Worm (Caenorhabditis elegans) whole organism, L4 larva: ENCODE measurements around the gene amt-4.

ENCODE experiments used
- F10B5.3 ChIP-seq: sonication (generic microtip); optimal IDR thresholded peaks from 2 replicates; lab custom pipeline; 2016; ENCODE audit warnings: mild to moderate bottlenecking, missing genetic modification characterization, missing compliant biosample characterization
- F37D6.2 ChIP-seq: sonication (generic microtip); optimal IDR thresholded peaks from 2 replicates; lab custom pipeline; 2016; ENCODE audit warnings: mild to moderate bottlenecking, missing genetic modification characterization, missing compliant biosample characterization
- T26A8.4 ChIP-seq: fragments of 200-800 bp; sonication (Bioruptor generic); IDR thresholded peaks from 2 replicates; pipeline ENCODE4 v1.3.6; 2022; ENCODE audit warnings: missing genetic modification characterization, missing compliant biosample characterization
- Y48G9A.11 ChIP-seq: fragments of 200-800 bp; sonication (Bioruptor generic); IDR thresholded peaks from 2 replicates; pipeline ENCODE4 v1.3.6; 2022; ENCODE audit warnings: missing genetic modification reagents, missing genetic modification characterization, missing compliant biosample characterization
- Y5F2A.4 ChIP-seq: fragments of 200-800 bp; sonication (Bioruptor generic); optimal IDR thresholded peaks from 2 replicates; lab custom pipeline; 2018; ENCODE audit warnings: mild to moderate bottlenecking, missing genetic modification characterization, missing compliant biosample characterization
- ZK337.2 ChIP-seq: fragments of 200-800 bp; sonication (Bioruptor generic); IDR thresholded peaks from 2 replicates; pipeline ENCODE4 v1.3.6; 2022; ENCODE audit warnings: missing genetic modification reagents, missing genetic modification characterization, missing compliant biosample characterization
- ZK546.5 ChIP-seq, 2 experiments: sonication (generic microtip); optimal IDR thresholded peaks; 2 replicates each; lab custom pipeline; 2017; ENCODE audit warnings: missing biosample characterization in 2 of 2, missing genetic modification characterization in 2 of 2
- aha-1 ChIP-seq: fragments of 150-350 bp; peaks from one replicate; lab custom pipeline; 2014; ENCODE audit warnings: missing biosample characterization, missing genetic modification characterization
- arid-1 ChIP-seq: fragments of 200-800 bp; sonication (Bioruptor generic); conservative IDR thresholded peaks from 2 replicates; pipeline ENCODE4 v1.3.6; 2022; ENCODE audit warnings: missing genetic modification reagents, missing genetic modification characterization, missing compliant biosample characterization
- ceh-20 ChIP-seq: fragments of 200-800 bp; sonication (Bioruptor generic); IDR thresholded peaks from 2 replicates; pipeline ENCODE4 v1.3.6; 2022; ENCODE audit warnings: missing genetic modification reagents, missing genetic modification characterization, missing compliant biosample characterization
- ctbp-1 ChIP-seq: fragments of 200-800 bp; sonication (Bioruptor generic); IDR thresholded peaks from 2 replicates; pipeline ENCODE4 v1.3.6; 2022; ENCODE audit warnings: missing genetic modification reagents, missing genetic modification characterization, missing compliant biosample characterization
- daf-16 ChIP-seq, 3 experiments: sonication (generic microtip); optimal IDR thresholded peaks; 2 replicates each; lab custom pipeline; 2016 to 2017; ENCODE audit warnings: missing genetic modification characterization in 3 of 3, missing genetic modification reagents in 3 of 3, mild to moderate bottlenecking in 2 of 3, missing compliant biosample characterization in 2 of 3, missing biosample characterization in 1 of 3, moderate library complexity in 1 of 3
- dmd-6 ChIP-seq: fragments of 200-800 bp; sonication (Bioruptor generic); IDR thresholded peaks from 2 replicates; pipeline ENCODE4 v1.3.6; 2022; ENCODE audit warnings: missing genetic modification reagents, missing genetic modification characterization, missing compliant biosample characterization
- dmd-9 ChIP-seq: fragments of 200-800 bp; sonication (Bioruptor generic); IDR thresholded peaks from 2 replicates; pipeline ENCODE4 v1.3.6; 2022; ENCODE audit warnings: missing genetic modification reagents, missing genetic modification characterization, missing compliant biosample characterization
- dpl-1 ChIP-seq: fragments of 150-350 bp; optimal IDR thresholded peaks from 2 replicates; lab custom pipeline; 2014; ENCODE audit warnings: missing biosample characterization, missing genetic modification reagents, missing genetic modification characterization
- duxl-1 ChIP-seq: sonication (generic microtip); optimal IDR thresholded peaks from 2 replicates; lab custom pipeline; 2016; ENCODE audit warnings: mild to moderate bottlenecking, missing genetic modification characterization, moderate library complexity, missing compliant biosample characterization; ENCODE audit not compliant: poor library complexity
- dve-1 ChIP-seq: sonication (generic microtip); optimal IDR thresholded peaks from 2 replicates; lab custom pipeline; 2017; ENCODE audit warnings: antibody characterized with exemption, mild to moderate bottlenecking, missing genetic modification characterization, missing compliant biosample characterization; ENCODE audit not compliant: insufficient read depth
- egl-27 ChIP-seq: sonication (generic microtip); optimal IDR thresholded peaks from 3 replicates; lab custom pipeline; 2017; ENCODE audit warnings: missing biosample characterization, missing genetic modification reagents, missing genetic modification characterization
- egl-43 ChIP-seq: fragments of 200-800 bp; sonication (Bioruptor generic); IDR thresholded peaks from 2 replicates; pipeline ENCODE4 v1.3.6; 2022; ENCODE audit warnings: missing genetic modification reagents, missing genetic modification characterization, missing compliant biosample characterization
- gei-8 ChIP-seq: fragments of 200-800 bp; sonication (Bioruptor generic); optimal IDR thresholded peaks from 2 replicates; lab custom pipeline; 2018; ENCODE audit warnings: mild to moderate bottlenecking, missing genetic modification characterization, missing compliant biosample characterization
- hif-1 ChIP-seq, 2 experiments: sonication (generic microtip); optimal IDR thresholded peaks; 2 replicates each; lab custom pipeline; 2016 to 2017; ENCODE audit warnings: missing compliant biosample characterization in 2 of 2, missing genetic modification characterization in 2 of 2, missing genetic modification reagents in 2 of 2, missing genotype in 2 of 2, mild to moderate bottlenecking in 1 of 2
- hlh-30 ChIP-seq: sonication (generic microtip); optimal IDR thresholded peaks from 2 replicates; lab custom pipeline; 2017; ENCODE audit warnings: antibody characterized with exemption, mild to moderate bottlenecking, missing genetic modification characterization, missing compliant biosample characterization; ENCODE audit not compliant: insufficient read depth
- hmg-1.1 ChIP-seq: fragments of 200-800 bp; sonication (Bioruptor generic); IDR thresholded peaks from 2 replicates; pipeline ENCODE4 v1.3.6; 2022; ENCODE audit warnings: missing genetic modification reagents, missing genetic modification characterization, missing compliant biosample characterization
- lim-7 ChIP-seq: fragments of 200-800 bp; sonication (Bioruptor generic); IDR thresholded peaks from 2 replicates; pipeline ENCODE4 v1.3.6; 2022; ENCODE audit warnings: missing genetic modification characterization, missing compliant biosample characterization
- lin-13 ChIP-seq: fragments of 150-350 bp; optimal IDR thresholded peaks from 2 replicates; lab custom pipeline; 2014; ENCODE audit warnings: missing biosample characterization, missing genetic modification reagents, missing genetic modification characterization
- lin-38 ChIP-seq: fragments of 200-800 bp; sonication (Bioruptor generic); IDR thresholded peaks from 2 replicates; pipeline ENCODE4 v1.3.6; 2022; ENCODE audit warnings: missing genetic modification reagents, missing genetic modification characterization, missing compliant biosample characterization
- madf-5 ChIP-seq, 2 experiments: fragments of 200-800 bp; sonication (Bioruptor generic); IDR thresholded peaks; 2 replicates each; pipeline ENCODE4 v1.3.6; 2022; ENCODE audit warnings: missing compliant biosample characterization in 2 of 2, missing genetic modification characterization in 2 of 2
- madf-9 ChIP-seq: fragments of 200-800 bp; sonication (Bioruptor generic); conservative IDR thresholded peaks from 2 replicates; pipeline ENCODE4 v1.3.6; 2022; ENCODE audit warnings: missing genetic modification reagents, missing genetic modification characterization, missing compliant biosample characterization
- mdl-1 ChIP-seq, 2 experiments: fragments of 150-350 bp in 1 of 2; sonication (generic microtip) in 1 of 2; optimal IDR thresholded peaks; 2 replicates each; lab custom pipeline; 2014 to 2017; ENCODE audit warnings: missing biosample characterization in 2 of 2, missing genetic modification characterization in 2 of 2
- mep-1 ChIP-seq: fragments of 150-350 bp; sonication (generic microtip); optimal IDR thresholded peaks from 3 replicates; lab custom pipeline; 2014; ENCODE audit warnings: missing biosample characterization, missing genetic modification characterization
- mes-2 ChIP-seq: sonication (generic microtip); optimal IDR thresholded peaks from 2 replicates; lab custom pipeline; 2016; ENCODE audit warnings: missing genotype, mild to moderate bottlenecking, missing genetic modification characterization, missing compliant biosample characterization; ENCODE audit not compliant: poor library complexity, severe bottlenecking
- mxl-3 ChIP-seq: fragments of 200-800 bp; sonication (Bioruptor generic); optimal IDR thresholded peaks from 2 replicates; lab custom pipeline; 2018; ENCODE audit warnings: mild to moderate bottlenecking, missing genetic modification characterization, missing compliant biosample characterization
- nhr-102 ChIP-seq: sonication (generic microtip); optimal IDR thresholded peaks from 2 replicates; lab custom pipeline; 2016; ENCODE audit warnings: mild to moderate bottlenecking, missing genetic modification characterization, moderate library complexity, missing compliant biosample characterization
- nhr-111 ChIP-seq: fragments of 200-800 bp; sonication (Bioruptor generic); optimal IDR thresholded peaks from 2 replicates; lab custom pipeline; 2018; ENCODE audit warnings: mild to moderate bottlenecking, missing genetic modification characterization, missing compliant biosample characterization
- nhr-28 ChIP-seq: fragments of 150-350 bp; optimal IDR thresholded peaks from 2 replicates; lab custom pipeline; 2014; ENCODE audit warnings: missing biosample characterization, missing genetic modification characterization
- nhr-41 ChIP-seq: fragments of 200-800 bp; sonication (Bioruptor generic); IDR thresholded peaks from 2 replicates; pipeline ENCODE4 v1.3.6; 2022; ENCODE audit warnings: missing genetic modification reagents, missing genetic modification characterization, missing compliant biosample characterization
- nhr-42 ChIP-seq: fragments of 200-800 bp; sonication (Bioruptor generic); IDR thresholded peaks from 2 replicates; pipeline ENCODE4 v1.3.6; 2022; ENCODE audit warnings: missing genetic modification characterization, missing compliant biosample characterization
- nhr-48 ChIP-seq: sonication (generic microtip); optimal IDR thresholded peaks from 2 replicates; lab custom pipeline; 2016; ENCODE audit warnings: mild to moderate bottlenecking, missing genetic modification characterization, missing compliant biosample characterization
- nhr-6 ChIP-seq: fragments of 150-350 bp; optimal IDR thresholded peaks from 2 replicates; lab custom pipeline; 2014; ENCODE audit warnings: missing biosample characterization, missing genetic modification characterization
- nhr-77 ChIP-seq: fragments of 150-350 bp; optimal IDR thresholded peaks from 2 replicates; lab custom pipeline; 2014; ENCODE audit warnings: missing biosample characterization, missing genetic modification characterization
- saeg-2 ChIP-seq: fragments of 200-800 bp; sonication (Bioruptor generic); IDR thresholded peaks from 2 replicates; pipeline ENCODE4 v1.3.6; 2022; ENCODE audit warnings: missing genetic modification reagents, missing genetic modification characterization, missing compliant biosample characterization
- set-16 ChIP-seq: fragments of 200-800 bp; sonication (Bioruptor generic); IDR thresholded peaks from 2 replicates; pipeline ENCODE4 v1.3.6; 2022; ENCODE audit warnings: missing genetic modification reagents, missing genetic modification characterization, missing compliant biosample characterization
- snpc-1.2 ChIP-seq: fragments of 200-800 bp; sonication (Bioruptor generic); IDR thresholded peaks from 2 replicates; pipeline ENCODE4 v1.3.6; 2022; ENCODE audit warnings: missing genetic modification reagents, missing genetic modification characterization, missing compliant biosample characterization
- spr-1 ChIP-seq: sonication (generic microtip); optimal IDR thresholded peaks from 2 replicates; lab custom pipeline; 2016; ENCODE audit warnings: mild to moderate bottlenecking, missing genetic modification characterization, missing compliant biosample characterization
- spr-3 ChIP-seq: fragments of 200-800 bp; sonication (Bioruptor generic); optimal IDR thresholded peaks from 2 replicates; lab custom pipeline; 2018; ENCODE audit warnings: mild to moderate bottlenecking, missing genetic modification characterization, missing compliant biosample characterization
- zfp-2 ChIP-seq: sonication (generic microtip); optimal IDR thresholded peaks from 2 replicates; lab custom pipeline; 2016; ENCODE audit warnings: mild to moderate bottlenecking, missing genetic modification characterization, missing compliant biosample characterization

amt-4 gene

DNA sequence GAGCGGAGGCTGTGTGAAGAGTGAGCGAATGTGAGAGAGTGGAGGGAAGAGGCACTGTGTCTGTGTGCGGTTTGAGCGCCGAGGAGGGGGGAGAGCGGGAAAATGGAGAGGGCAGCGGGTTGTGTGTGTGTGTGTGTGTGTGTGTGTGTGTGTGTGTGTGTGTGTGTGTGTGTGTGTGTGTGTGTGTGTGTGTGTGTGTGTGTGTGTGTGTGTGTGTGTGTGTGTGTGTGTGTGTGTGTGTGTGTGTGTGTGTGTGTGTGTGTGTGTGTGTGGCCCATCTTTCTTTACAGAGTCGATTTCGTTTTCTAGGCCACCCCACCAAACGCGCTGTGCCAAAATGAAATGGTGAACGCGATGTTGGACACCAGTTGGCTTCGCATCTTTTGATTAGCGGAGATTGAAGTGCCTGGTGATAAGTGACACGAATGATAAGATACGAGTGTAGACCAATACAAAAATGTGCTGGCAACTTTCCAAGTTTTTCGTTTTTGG, 41.3 kb downstream of the amt-4 start (continued):
- TF ChIP-seq Y5F2A.4 (GFP tag; lab: Kevin White, UChicago) (peak; percentile 81), Y48G9A.11 (GFP tag; lab: Robert Waterston, UW) (0 out of 2 replicates have a peak, but pooled peaks have one; percentile 14), nhr-111 (GFP tag; lab: Kevin White, UChicago) (peak; percentile 64), nhr-48 (peak; percentile 56), ceh-20 (GFP tag; lab: Robert Waterston, UW) (peak; percentile 95), gei-8 (GFP tag; lab: Kevin White, UChicago) (peak; percentile 93), dve-1 (peak; percentile 89), nhr-42 (GFP tag; lab: Robert Waterston, UW) (peak; percentile 91), spr-3 (peak; percentile 88), F37D6.2 (tag; lab: Kevin White, UChicago) (peak; percentile 63), nhr-41 (GFP tag; lab: Robert Waterston, UW) (peak; percentile 51), T26A8.4 (GFP tag; lab: Robert Waterston, UW) (peak; percentile 93), lim-7 (0 out of 2 replicates have a peak, but pooled peaks have one; percentile 16), mdl-1 (tag; optimal IDR thresholded peaks at IDR 0.05; lab: Kevin White, UChicago) (peak in 1 of 2 experiments; percentile 11), egl-43 (peak; percentile 92), lin-13 (GFP tag; lab: Kevin White, UChicago) (peak; percentile 22), aha-1 (tag; lab: Kevin White, UChicago) (peak; percentile 97), daf-16 (GFP tag; optimal IDR thresholded peaks at IDR 0.05; lab: Kevin White, UChicago) (peak in 1 of 2 experiments; percentile 92), daf-16 (tag; optimal IDR thresholded peaks at IDR 0.05; lab: Kevin White, UChicago) (peak; percentile 22), set-16 (GFP tag; lab: Robert Waterston, UW) (peak; percentile 92), madf-5 (GFP tag; IDR thresholded peaks at IDR 0.05; lab: Robert Waterston, UW) (0 out of 4 replicates have a peak, but pooled peaks of 1 of the 2 experiments have one; percentile 57), hlh-30 (tag; lab: Kevin White, UChicago) (peak; percentile 56), mxl-3 (GFP tag; lab: Kevin White, UChicago) (peak; percentile 93), zfp-2 (tag; lab: Kevin White, UChicago) (peak; percentile 22), spr-1 (peak; percentile 24), madf-9 (GFP tag; lab: Robert Waterston, UW) (peak; percentile 86), nhr-102 (tag; lab: Kevin White, UChicago) (peak; percentile 79), dmd-9 (peak; percentile 92), ctbp-1 (GFP tag; lab: Robert Waterston, UW) (peak; percentile 96), duxl-1 (peak; percentile 26), mep-1 (tag; lab: Kevin White, UChicago) (peak; percentile 81), arid-1 (GFP tag; lab: Robert Waterston, UW) (peak; percentile 84), dmd-6 (GFP tag; lab: Robert Waterston, UW) (peak; percentile 88), hif-1 (tag; optimal IDR thresholded peaks at IDR 0.05; lab: Kevin White, UChicago) (peak in 1 of 2 experiments; percentile 80), nhr-28 (tag; lab: Kevin White, UChicago) (peak; percentile 57), nhr-6 (tag; lab: Kevin White, UChicago) (peak; percentile 56), mes-2 (tag; lab: Kevin White, UChicago) (peak; percentile 55), hmg-1.1 (GFP tag; lab: Robert Waterston, UW) (peak; percentile 95), saeg-2 (GFP tag; lab: Robert Waterston, UW) (peak; percentile 92)

DNA sequence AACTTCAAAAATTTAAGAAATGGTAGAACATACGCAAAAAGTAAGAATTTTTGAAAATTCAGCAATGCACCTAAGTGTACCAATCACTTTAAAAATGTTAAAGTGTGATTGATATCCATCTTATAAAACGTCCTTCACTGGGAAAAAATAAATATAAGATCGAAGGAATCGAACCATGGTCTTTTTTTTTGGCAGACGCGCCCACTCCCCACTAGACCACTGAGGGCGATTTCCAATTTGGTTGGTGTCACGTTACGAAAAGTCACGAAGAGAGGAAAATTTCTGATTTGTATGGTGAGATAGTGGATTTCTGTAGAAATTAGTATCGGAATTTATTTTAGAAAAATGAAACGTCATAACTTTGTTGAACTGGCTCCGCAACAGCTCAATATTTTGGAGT, 42.2 kb downstream of the amt-4 start:
- TF ChIP-seq ZK546.5 (tag; optimal IDR thresholded peaks at IDR 0.05; lab: Kevin White, UChicago) (no peak), ZK337.2 (no peak), F10B5.3 (no peak), F37D6.2 (tag; lab: Kevin White, UChicago) (no peak), mep-1 (tag; lab: Kevin White, UChicago) (no peak), dpl-1 (GFP tag; lab: Kevin White, UChicago) (no peak), lin-38 (no peak), egl-27 (tag; lab: Kevin White, UChicago) (no peak), nhr-77 (tag; lab: Kevin White, UChicago) (no peak), hlh-30 (tag; lab: Kevin White, UChicago) (peak; percentile 15), lim-7 (peak; percentile 60), spr-3 (no peak), snpc-1.2 (GFP tag; lab: Robert Waterston, UW) (peak; percentile 67; the same call in 1 of the 2 replicates)
